Fruit fly (Drosophila melanogaster) whole organism, prepupa: Measurements from ENCODE around the gene CG7201.

ENCODE experiments used
- CG10631 ChIP-seq: fragments of 200-800 bp; sonication (Bioruptor generic); optimal IDR thresholded peaks from 2 replicates; lab custom pipeline; 2016; ENCODE audit warnings: missing biosample characterization, missing genetic modification characterization
- CG11294 ChIP-seq: fragments of 200-800 bp; sonication (Bioruptor generic); IDR thresholded peaks from 2 replicates; pipeline ENCODE4 v1.3.6; 2022; ENCODE audit warnings: missing biosample characterization, missing genetic modification characterization
- CG11762 ChIP-seq: fragments of 200-800 bp; sonication (Bioruptor generic); optimal IDR thresholded peaks from 3 replicates; lab custom pipeline; 2016; ENCODE audit warnings: missing biosample characterization, missing genetic modification characterization; ENCODE audit not compliant: insufficient read depth
- CG11902 ChIP-seq: fragments of 200-800 bp; sonication (Bioruptor generic); optimal IDR thresholded peaks from 3 replicates; lab custom pipeline; 2016; ENCODE audit warnings: missing biosample characterization, missing genetic modification characterization
- CG1621 ChIP-seq: fragments of 200-800 bp; sonication (Bioruptor generic); optimal IDR thresholded peaks from 3 replicates; lab custom pipeline; 2018; ENCODE audit warnings: missing biosample characterization, mild to moderate bottlenecking, missing genetic modification characterization
- CG3032 ChIP-seq: fragments of 200-800 bp; optimal IDR thresholded peaks from 2 replicates; lab custom pipeline; 2019; ENCODE audit warnings: missing biosample characterization, mild to moderate bottlenecking, missing genetic modification characterization, moderate library complexity
- CG31627 ChIP-seq: fragments of 200-800 bp; sonication (Bioruptor generic); optimal IDR thresholded peaks from 3 replicates; lab custom pipeline; 2016; ENCODE audit warnings: missing biosample characterization, missing genetic modification characterization
- CG6163 ChIP-seq: fragments of 200-800 bp; sonication (Bioruptor generic); IDR thresholded peaks from 3 replicates; pipeline ENCODE4 v1.3.6; 2022; ENCODE audit warnings: missing biosample characterization, missing genetic modification characterization
- CG6276 ChIP-seq: fragments of 200-800 bp; sonication (Bioruptor generic); optimal IDR thresholded peaks from 2 replicates; lab custom pipeline; 2017; ENCODE audit warnings: missing biosample characterization, mild to moderate bottlenecking, missing genetic modification characterization
- CG6792 ChIP-seq: fragments of 200-800 bp; sonication (Bioruptor generic); optimal IDR thresholded peaks from 3 replicates; lab custom pipeline; 2016; ENCODE audit warnings: missing biosample characterization, missing genetic modification characterization
- CG6808 ChIP-seq: fragments of 200-800 bp; sonication (Bioruptor generic); optimal IDR thresholded peaks from 3 replicates; lab custom pipeline; 2017; ENCODE audit warnings: missing biosample characterization, missing genetic modification characterization, mild to moderate bottlenecking, moderate library complexity, missing genetic modification reagents
- CG6854 ChIP-seq: fragments of 200-800 bp; sonication (Bioruptor generic); optimal IDR thresholded peaks from 2 replicates; lab custom pipeline; 2017; ENCODE audit warnings: missing biosample characterization, mild to moderate bottlenecking, missing genetic modification characterization
- CG7368 ChIP-seq: fragments of 200-800 bp; sonication (Bioruptor generic); optimal IDR thresholded peaks from 3 replicates; lab custom pipeline; 2016; ENCODE audit warnings: missing biosample characterization, missing genetic modification characterization
- CG8119 ChIP-seq: fragments of 200-800 bp; sonication (Bioruptor generic); IDR thresholded peaks from 3 replicates; pipeline ENCODE4 v1.3.6; 2022; ENCODE audit warnings: missing biosample characterization, missing genetic modification characterization
- CG8319 ChIP-seq: fragments of 200-800 bp; sonication (Bioruptor generic); optimal IDR thresholded peaks from 3 replicates; lab custom pipeline; 2016; ENCODE audit warnings: missing biosample characterization, missing genetic modification characterization
- Eip78C ChIP-seq: fragments of 200-800 bp; sonication (Bioruptor generic); peaks from one replicate; lab custom pipeline; 2016; ENCODE audit warnings: missing biosample characterization, missing genetic modification characterization
- Eip93F ChIP-seq: fragments of 200-800 bp; sonication (Bioruptor generic); optimal IDR thresholded peaks from 2 replicates; lab custom pipeline; 2016; ENCODE audit warnings: missing biosample characterization, mild to moderate bottlenecking, missing genetic modification characterization
- Ets21C ChIP-seq: fragments of 200-800 bp; sonication (Bioruptor generic); optimal IDR thresholded peaks from 3 replicates; lab custom pipeline; 2016; ENCODE audit warnings: missing biosample characterization, missing genetic modification characterization
- Ets96B ChIP-seq: fragments of 200-800 bp; optimal IDR thresholded peaks from 2 replicates; lab custom pipeline; 2019; ENCODE audit warnings: missing biosample characterization, mild to moderate bottlenecking, missing genetic modification characterization, moderate library complexity
- Gug ChIP-seq: fragments of 200-800 bp; sonication (Bioruptor generic); IDR thresholded peaks from 2 replicates; pipeline ENCODE4 v1.3.6; 2022; ENCODE audit warnings: missing biosample characterization, missing genetic modification characterization
- Hr39 ChIP-seq: fragments of 200-800 bp; sonication (Bioruptor generic); optimal IDR thresholded peaks from 2 replicates; lab custom pipeline; 2016; ENCODE audit warnings: missing biosample characterization, missing genetic modification characterization
- Hr4 ChIP-seq: fragments of 200-800 bp; sonication (Bioruptor generic); optimal IDR thresholded peaks from 3 replicates; lab custom pipeline; 2016; ENCODE audit warnings: missing biosample characterization, missing genetic modification characterization
- Lpt ChIP-seq: fragments of 200-800 bp; sonication (Bioruptor generic); optimal IDR thresholded peaks from 3 replicates; lab custom pipeline; 2016; ENCODE audit warnings: missing biosample characterization, missing genetic modification characterization
- Met ChIP-seq: fragments of 200-800 bp; sonication (Bioruptor generic); optimal IDR thresholded peaks from 3 replicates; lab custom pipeline; 2016; ENCODE audit warnings: missing biosample characterization, missing genetic modification characterization
- OdsH ChIP-seq: fragments of 200-800 bp; sonication (Bioruptor generic); optimal IDR thresholded peaks from 3 replicates; lab custom pipeline; 2016; ENCODE audit warnings: missing biosample characterization, missing genetic modification characterization
- Smox ChIP-seq: fragments of 200-800 bp; sonication (Bioruptor generic); optimal IDR thresholded peaks from 3 replicates; lab custom pipeline; 2016; ENCODE audit warnings: missing biosample characterization, missing genetic modification characterization
- Sox102F ChIP-seq: fragments of 200-800 bp; sonication (Bioruptor generic); optimal IDR thresholded peaks from 2 replicates; lab custom pipeline; 2016; ENCODE audit warnings: missing biosample characterization, mild to moderate bottlenecking, missing genetic modification characterization
- Sox14 ChIP-seq: fragments of 200-800 bp; sonication (Bioruptor generic); optimal IDR thresholded peaks from 3 replicates; lab custom pipeline; 2016; ENCODE audit warnings: missing biosample characterization, missing genetic modification characterization
- Sox15 ChIP-seq: fragments of 200-800 bp; sonication (Bioruptor generic); optimal IDR thresholded peaks from 3 replicates; lab custom pipeline; 2016; ENCODE audit warnings: missing biosample characterization, missing genetic modification characterization
- acj6 ChIP-seq: fragments of 200-800 bp; sonication (Bioruptor generic); optimal IDR thresholded peaks from 3 replicates; lab custom pipeline; 2016; ENCODE audit warnings: missing biosample characterization, missing genetic modification characterization
- cyc ChIP-seq: fragments of 200-800 bp; sonication (Bioruptor generic); optimal IDR thresholded peaks from 3 replicates; lab custom pipeline; 2016; ENCODE audit warnings: missing biosample characterization, missing genetic modification characterization
- dac ChIP-seq: fragments of 200-800 bp; sonication (Bioruptor generic); optimal IDR thresholded peaks from 2 replicates; lab custom pipeline; 2017; ENCODE audit warnings: missing biosample characterization, mild to moderate bottlenecking, missing genetic modification characterization
- dsx ChIP-seq: fragments of 200-800 bp; optimal IDR thresholded peaks from 3 replicates; lab custom pipeline; 2019; ENCODE audit warnings: missing biosample characterization, mild to moderate bottlenecking, missing genetic modification characterization, moderate library complexity; ENCODE audit not compliant: poor library complexity, severe bottlenecking
- eg ChIP-seq: fragments of 200-800 bp; sonication (Bioruptor generic); IDR thresholded peaks from 3 replicates; pipeline ENCODE4 v1.3.6; 2022; ENCODE audit warnings: missing biosample characterization, missing genetic modification characterization
- esn ChIP-seq: fragments of 200-800 bp; sonication (Bioruptor generic); optimal IDR thresholded peaks from 2 replicates; lab custom pipeline; 2016; ENCODE audit warnings: missing biosample characterization, mild to moderate bottlenecking, missing genetic modification characterization, moderate library complexity
- fd85E ChIP-seq: fragments of 200-800 bp; sonication (Bioruptor generic); optimal IDR thresholded peaks from 3 replicates; lab custom pipeline; 2016; ENCODE audit warnings: missing biosample characterization, missing genetic modification characterization
- fkh ChIP-seq: fragments of 200-800 bp; sonication (Bioruptor generic); optimal IDR thresholded peaks from 3 replicates; lab custom pipeline; 2017; ENCODE audit warnings: missing biosample characterization, mild to moderate bottlenecking, missing genetic modification characterization, moderate library complexity
- lz ChIP-seq: fragments of 200-800 bp; sonication (Bioruptor generic); optimal IDR thresholded peaks from 3 replicates; lab custom pipeline; 2016; ENCODE audit warnings: missing biosample characterization, missing genetic modification characterization
- pdm3 ChIP-seq: fragments of 200-800 bp; sonication (Bioruptor generic); optimal IDR thresholded peaks from 3 replicates; lab custom pipeline; 2016; ENCODE audit warnings: missing biosample characterization, missing genetic modification characterization
- salr ChIP-seq, 2 experiments: fragments of 200-800 bp; sonication (Bioruptor generic); optimal IDR thresholded peaks; 3 replicates each; lab custom pipeline; 2016 to 2018; ENCODE audit warnings: missing biosample characterization in 2 of 2, missing genetic modification characterization in 2 of 2, mild to moderate bottlenecking in 1 of 2
- spab ChIP-seq: fragments of 200-800 bp; sonication (Bioruptor generic); optimal IDR thresholded peaks from 2 replicates; lab custom pipeline; 2017; ENCODE audit warnings: missing biosample characterization, mild to moderate bottlenecking, missing genetic modification characterization, missing genetic modification reagents
- svp ChIP-seq: fragments of 200-800 bp; sonication (Bioruptor generic); peaks from one replicate; lab custom pipeline; 2016; ENCODE audit warnings: missing biosample characterization, missing genetic modification characterization
- topi ChIP-seq: fragments of 200-800 bp; sonication (Bioruptor generic); optimal IDR thresholded peaks from 3 replicates; lab custom pipeline; 2016; ENCODE audit warnings: missing biosample characterization, missing genetic modification characterization
- vri ChIP-seq: fragments of 200-800 bp; sonication (Bioruptor generic); optimal IDR thresholded peaks from 3 replicates; lab custom pipeline; 2016; ENCODE audit warnings: missing biosample characterization, mild to moderate bottlenecking, missing genetic modification characterization

CG7201 gene

DNA sequence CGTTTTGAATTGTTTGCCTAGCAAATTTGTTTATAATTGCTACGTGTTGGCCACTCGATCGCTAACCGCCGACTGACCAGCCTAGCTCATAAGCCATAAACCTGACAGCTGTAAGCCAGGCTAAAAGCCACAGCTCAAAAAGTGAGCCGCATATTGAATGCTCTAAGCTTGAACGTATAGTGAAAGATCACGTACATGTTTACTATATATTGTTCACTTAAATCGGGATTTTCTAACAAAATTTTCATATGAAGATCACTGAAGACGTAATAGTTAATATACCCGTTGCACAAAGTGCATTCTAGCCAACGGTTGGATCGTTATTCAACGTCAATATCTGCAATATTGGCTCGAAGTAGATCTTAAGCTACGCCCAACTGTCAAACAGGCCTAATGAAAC lies 8.7 kb downstream of the CG7201 start (continued):
- TF ChIP-seq spab (GFP tag; lab: Kevin White, UChicago) (no peak), CG6854 (GFP tag; lab: Kevin White, UChicago) (no peak), CG8119 (peak; percentile 34; the same call in 1 of the 3 replicates), salr (GFP tag; optimal IDR thresholded peaks at IDR 0.05; lab: Kevin White, UChicago) (no peak)

DNA sequence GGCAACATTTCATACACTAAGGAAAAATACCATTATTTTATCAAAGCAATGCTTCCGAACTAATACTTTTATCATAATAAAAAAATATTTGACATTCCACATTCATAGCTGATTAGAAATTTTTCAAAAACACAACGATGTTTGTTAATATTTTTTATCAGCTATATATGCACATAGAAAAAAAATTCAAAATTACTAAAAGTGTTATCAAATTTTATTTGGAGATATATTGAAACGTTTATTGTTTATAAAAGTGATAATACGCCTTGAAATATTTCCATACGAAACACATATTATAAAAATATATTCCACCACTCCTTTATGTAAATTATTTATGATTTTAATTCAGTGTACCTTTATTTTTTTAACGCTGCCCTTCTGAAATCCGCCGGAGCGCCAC lies 9.4 kb downstream of the CG7201 start:
- TF ChIP-seq Sox14 = no peak
- no peak for TF ChIP-seq dsx (GFP tag; lab: Kevin White, UChicago)
- TF ChIP-seq CG8319 (GFP tag; lab: Kevin White, UChicago) = no peak
- no peak for TF ChIP-seq fkh
- TF ChIP-seq CG11762 = no peak
- TF ChIP-seq Gug (GFP tag; lab: Robert Waterston, UW) = no peak
- no peak for TF ChIP-seq CG6808 (GFP tag; lab: Kevin White, UChicago)
- no peak for TF ChIP-seq CG11294 (GFP tag; lab: Robert Waterston, UW)
- no peak for TF ChIP-seq vri (GFP tag; lab: Kevin White, UChicago)
- TF ChIP-seq CG6854 (GFP tag; lab: Kevin White, UChicago) = no peak

DNA sequence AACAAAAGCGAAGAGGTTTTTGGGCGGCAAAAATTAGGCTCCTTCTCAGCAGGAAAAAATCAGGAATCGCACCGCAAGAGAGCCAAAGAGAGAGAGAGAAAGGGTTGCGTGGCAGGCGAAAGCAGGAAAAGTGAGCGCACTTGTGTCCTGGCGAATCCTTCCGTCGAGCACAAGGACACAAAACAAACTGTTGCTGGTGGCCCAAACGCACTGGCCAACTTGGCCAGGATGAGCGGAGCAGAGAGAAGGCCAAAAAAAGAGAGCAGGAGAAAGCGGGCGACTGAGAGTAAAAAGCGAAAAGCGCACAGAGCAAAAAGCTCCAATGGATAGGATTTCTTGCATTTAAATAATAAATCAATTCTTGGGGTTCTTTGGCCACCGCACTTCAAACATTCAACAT lies 9.8 kb downstream of the CG7201 start:
- TF ChIP-seq CG10631 (GFP tag; lab: Kevin White, UChicago) = no peak
- no peak for TF ChIP-seq lz (GFP tag; lab: Kevin White, UChicago)
- no peak for TF ChIP-seq CG3032 (tag; lab: Kevin White, UChicago)
- TF ChIP-seq OdsH (GFP tag; lab: Kevin White, UChicago) = no peak
- TF ChIP-seq dac (GFP tag; lab: Kevin White, UChicago) = no peak
- TF ChIP-seq fd85E (GFP tag; lab: Kevin White, UChicago) = no peak
- no peak for TF ChIP-seq Met
- no peak for TF ChIP-seq dsx (GFP tag; lab: Kevin White, UChicago)
- no peak for TF ChIP-seq eg (GFP tag; lab: Robert Waterston, UW)
- no peak for TF ChIP-seq CG6792 (GFP tag; lab: Kevin White, UChicago)
- TF ChIP-seq CG11762 = no peak
- TF ChIP-seq CG1621 (tag; lab: Kevin White, UChicago) = no peak
- TF ChIP-seq Ets21C (GFP tag; lab: Kevin White, UChicago) = no peak
- no peak for TF ChIP-seq Gug (GFP tag; lab: Robert Waterston, UW)
- TF ChIP-seq Ets96B = no peak
- TF ChIP-seq Lpt = no peak
- TF ChIP-seq CG8319 (GFP tag; lab: Kevin White, UChicago) = no peak

DNA sequence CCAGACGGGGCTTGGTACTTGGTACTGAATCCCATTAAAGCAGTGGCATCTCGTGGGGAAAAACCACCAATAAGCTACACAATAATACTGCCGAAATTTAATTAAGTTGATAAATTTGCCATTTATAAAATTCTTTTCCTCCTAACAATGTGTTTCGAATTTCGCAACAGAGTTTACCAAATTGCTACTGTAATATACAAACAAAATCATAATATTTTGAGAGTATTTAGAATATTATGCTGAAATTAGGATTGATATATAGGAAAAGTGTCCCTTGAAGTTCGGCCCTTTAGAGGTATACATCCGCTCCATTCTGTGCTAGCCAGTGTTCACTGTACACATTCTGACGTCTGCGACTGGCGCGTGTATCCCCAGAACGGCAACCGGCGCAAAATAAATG lies 10.5 kb downstream of the CG7201 start:
- no peak for TF ChIP-seq CG8319 (GFP tag; lab: Kevin White, UChicago)
- peak; percentile 40 for TF ChIP-seq OdsH (GFP tag; lab: Kevin White, UChicago)
- peak; percentile 14 for TF ChIP-seq Sox102F (GFP tag; lab: Kevin White, UChicago)
- peak; percentile 43 for TF ChIP-seq esn (GFP tag; lab: Kevin White, UChicago)
- TF ChIP-seq CG11294 (GFP tag; lab: Robert Waterston, UW) = no peak; the same call in 1 of the 2 replicates
- peak; percentile 23 for TF ChIP-seq Hr4 (GFP tag; lab: Kevin White, UChicago)
- TF ChIP-seq Gug (GFP tag; lab: Robert Waterston, UW) = no peak
- TF ChIP-seq Eip78C (GFP tag; lab: Kevin White, UChicago) = no peak
- TF ChIP-seq CG6276 = no peak
- peak; percentile 45 for TF ChIP-seq Ets96B
- no peak for TF ChIP-seq Lpt
- peak; percentile 34 for TF ChIP-seq acj6 (GFP tag; lab: Kevin White, UChicago)
- TF ChIP-seq dsx (GFP tag; lab: Kevin White, UChicago) = no peak
- TF ChIP-seq CG3032 (tag; lab: Kevin White, UChicago) = peak; percentile 31
- TF ChIP-seq fkh = no peak
- peak; percentile 21 for TF ChIP-seq Smox (GFP tag; lab: Kevin White, UChicago)
- TF ChIP-seq lz (GFP tag; lab: Kevin White, UChicago) = peak; percentile 33
- TF ChIP-seq CG7368 (GFP tag; lab: Kevin White, UChicago) = no peak
- peak; percentile 11 for TF ChIP-seq CG11902 (GFP tag; lab: Kevin White, UChicago)
- peak; percentile 32 for TF ChIP-seq CG10631 (GFP tag; lab: Kevin White, UChicago)
- TF ChIP-seq Sox15 (GFP tag; lab: Kevin White, UChicago) = peak; percentile 24
- TF ChIP-seq topi (GFP tag; lab: Kevin White, UChicago) = peak; percentile 48
- no peak for TF ChIP-seq Eip93F (GFP tag; lab: Kevin White, UChicago)
- TF ChIP-seq cyc (GFP tag; lab: Kevin White, UChicago) = peak; percentile 34
- TF ChIP-seq pdm3 (GFP tag; lab: Kevin White, UChicago) = peak; percentile 42
- no peak for TF ChIP-seq CG11762
- TF ChIP-seq CG6163 (GFP tag; lab: Robert Waterston, UW) = no peak
- peak; percentile 29 for TF ChIP-seq CG6808 (GFP tag; lab: Kevin White, UChicago)
- TF ChIP-seq CG31627 (GFP tag; lab: Kevin White, UChicago) = peak; percentile 45
- TF ChIP-seq Ets21C (GFP tag; lab: Kevin White, UChicago) = peak; percentile 9
- peak; percentile 64 for TF ChIP-seq svp (GFP tag; lab: Kevin White, UChicago)
- peak; percentile 43 for TF ChIP-seq Hr39 (GFP tag; lab: Kevin White, UChicago)
